Worm (Caenorhabditis elegans): ENCODE measurements around the gene zipt-2.3.

DNA sequence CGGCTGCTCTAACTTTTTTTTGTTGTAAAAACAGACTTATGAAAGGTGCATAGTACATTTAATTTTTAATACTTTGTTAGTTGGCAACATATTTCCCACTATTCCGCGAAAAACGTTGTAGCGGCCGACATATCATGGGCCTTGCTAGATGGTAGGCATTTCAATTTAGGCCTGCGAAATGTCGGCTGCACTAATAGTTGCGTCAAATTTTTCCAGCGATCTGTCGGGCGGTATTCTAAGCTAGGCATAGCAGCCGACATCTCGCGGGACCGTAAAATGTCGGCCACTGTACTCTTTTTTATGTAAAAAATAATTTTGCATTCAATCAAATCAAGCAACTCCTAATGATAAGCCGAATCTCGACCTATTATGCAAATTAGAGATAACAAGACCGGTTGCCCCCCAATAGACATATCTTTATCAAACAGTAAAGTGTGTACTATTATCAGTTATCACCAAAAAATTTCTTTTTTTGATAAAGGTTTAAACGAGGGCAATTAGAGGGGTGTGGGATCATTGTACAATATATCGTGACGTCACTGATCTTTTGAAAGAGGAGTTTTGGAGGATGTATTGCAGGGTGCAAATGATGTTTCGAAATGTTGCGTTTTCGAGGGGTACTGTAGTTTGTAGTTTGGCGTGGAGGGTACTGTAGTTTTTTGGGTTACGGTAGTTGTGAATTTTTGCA is 50.5 kb downstream of the zipt-2.3 start:
- TF ChIP-seq lin-13 (tag; optimal IDR thresholded peaks at IDR 0.05) = no peak
- no peak for TF ChIP-seq ham-2 (GFP tag; optimal IDR thresholded peaks at IDR 0.05)
- TF ChIP-seq unc-39 (tag; optimal IDR thresholded peaks at IDR 0.05) = no peak
- TF ChIP-seq ceh-83 (GFP tag; optimal IDR thresholded peaks at IDR 0.05) = no peak
- TF ChIP-seq ces-1 (GFP tag; optimal IDR thresholded peaks at IDR 0.05) = no peak
- no peak for TF ChIP-seq elt-1 (tag; optimal IDR thresholded peaks at IDR 0.05; ENCODE audit: borderline replicate concordance, insufficient read depth)
- no peak for TF ChIP-seq nhr-237 (tag; optimal IDR thresholded peaks at IDR 0.05)
- TF ChIP-seq elt-3 (tag; optimal IDR thresholded peaks at IDR 0.05) = peak; percentile 47
- no peak for TF ChIP-seq blmp-1 (tag; optimal IDR thresholded peaks at IDR 0.05)
- no peak for TF ChIP-seq lsy-2 (tag; optimal IDR thresholded peaks at IDR 0.05)
- TF ChIP-seq unc-62 (GFP tag; optimal IDR thresholded peaks at IDR 0.05) = no peak
- no peak for TF ChIP-seq ztf-11 (tag; optimal IDR thresholded peaks at IDR 0.05)
- no peak for TF ChIP-seq drap-1 (GFP tag; optimal IDR thresholded peaks at IDR 0.05)
